Worm (Caenorhabditis elegans): ENCODE measurements around the gene irld-26.

DNA sequence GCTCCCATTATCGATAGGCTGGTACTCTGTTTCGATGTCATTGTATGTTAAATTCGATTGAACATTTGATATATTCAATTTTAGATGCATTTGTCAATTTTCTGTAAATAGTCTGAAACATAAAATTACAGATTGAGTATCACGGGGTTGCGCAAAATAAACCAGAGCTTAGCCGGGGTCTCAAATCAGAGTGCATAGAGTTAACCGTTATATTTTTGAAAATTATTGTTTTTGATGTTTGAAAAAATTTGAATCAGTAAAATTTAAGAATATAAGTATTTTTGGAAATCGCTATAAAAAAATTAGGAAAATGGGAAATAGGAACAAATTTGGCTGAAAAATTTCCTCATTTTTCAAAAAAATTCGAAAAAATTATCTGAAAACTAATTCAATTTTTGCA is 45.4 kb upstream of the irld-26 start, which contains the start of gene F10A3.17:
- TF ChIP-seq unc-39 (tag; optimal IDR thresholded peaks at IDR 0.05), result no peak
- no peak for TF ChIP-seq mab-5 (tag; optimal IDR thresholded peaks at IDR 0.05)
- no peak for TF ChIP-seq lsy-2 (tag; optimal IDR thresholded peaks at IDR 0.05)
- TF ChIP-seq snpc-4 (tag; optimal IDR thresholded peaks at IDR 0.05), result no peak
- TF ChIP-seq nhr-76 (tag; optimal IDR thresholded peaks at IDR 0.05), result no peak
- no peak for TF ChIP-seq mep-1 (tag; optimal IDR thresholded peaks at IDR 0.05)
- no peak for TF ChIP-seq ceh-43 (GFP tag; optimal IDR thresholded peaks at IDR 0.05)
- no peak for TF ChIP-seq lin-13 (tag; optimal IDR thresholded peaks at IDR 0.05)
- no peak for TF ChIP-seq unc-62 (GFP tag; optimal IDR thresholded peaks at IDR 0.05)
- TF ChIP-seq pha-4 (tag; optimal IDR thresholded peaks at IDR 0.05), result no peak
- TF ChIP-seq elt-3 (tag; optimal IDR thresholded peaks at IDR 0.05), result no peak
- no peak for TF ChIP-seq nhr-28 (tag; optimal IDR thresholded peaks at IDR 0.05)

Measured in whole organism, mixed stage, embryonic.